Worm (Caenorhabditis elegans) whole organism, midembryonic: ENCODE data around the gene Y38E10A.17.

Experiments
- cog-1 ChIP-seq: sonication (generic microtip); optimal IDR thresholded peaks from 2 replicates; lab custom pipeline; 2016; ENCODE audit warnings: missing genetic modification characterization, missing compliant biosample characterization
- klf-2 ChIP-seq: fragments of 200-800 bp; sonication (Bioruptor generic); conservative IDR thresholded peaks from 2 replicates; pipeline ENCODE4 v1.3.6; 2022; ENCODE audit warnings: missing genetic modification reagents, missing genetic modification characterization, missing compliant biosample characterization

ce11 chrII:12634749-12635318, at the start of gene Y38E10A.17:
- TF ChIP-seq cog-1 (no peak), klf-2 (GFP tag; lab: Robert Waterston, UW) (no peak)
